Fruit fly (Drosophila melanogaster) whole organism, prepupa: Measurements from ENCODE around the gene Nf-YA.

Experiments used
- CG31627 ChIP-seq: fragments of 200-800 bp; sonication (Bioruptor generic); optimal IDR thresholded peaks from 3 replicates; lab custom pipeline; 2016; ENCODE audit warnings: missing biosample characterization, missing genetic modification characterization
- CG4318 ChIP-seq: fragments of 200-800 bp; sonication (Bioruptor generic); optimal IDR thresholded peaks from 3 replicates; lab custom pipeline; 2017; ENCODE audit warnings: missing biosample characterization, mild to moderate bottlenecking, missing genetic modification characterization
- CG6808 ChIP-seq: fragments of 200-800 bp; sonication (Bioruptor generic); optimal IDR thresholded peaks from 3 replicates; lab custom pipeline; 2017; ENCODE audit warnings: missing biosample characterization, missing genetic modification characterization, mild to moderate bottlenecking, moderate library complexity, missing genetic modification reagents
- CG8119 ChIP-seq: fragments of 200-800 bp; sonication (Bioruptor generic); IDR thresholded peaks from 3 replicates; pipeline ENCODE4 v1.3.6; 2022; ENCODE audit warnings: missing biosample characterization, missing genetic modification characterization
- CG8632 ChIP-seq: fragments of 200-800 bp; sonication (Bioruptor generic); optimal IDR thresholded peaks from 3 replicates; lab custom pipeline; 2016; ENCODE audit warnings: missing biosample characterization, missing genetic modification characterization
- Eip75B ChIP-seq: fragments of 200-800 bp; sonication (Bioruptor generic); optimal IDR thresholded peaks from 3 replicates; lab custom pipeline; 2016; ENCODE audit warnings: missing biosample characterization, missing genetic modification characterization
- Hr4 ChIP-seq: fragments of 200-800 bp; sonication (Bioruptor generic); optimal IDR thresholded peaks from 3 replicates; lab custom pipeline; 2016; ENCODE audit warnings: missing biosample characterization, missing genetic modification characterization
- achi ChIP-seq: fragments of 200-800 bp; sonication (Bioruptor generic); optimal IDR thresholded peaks from 3 replicates; lab custom pipeline; 2016; ENCODE audit warnings: missing biosample characterization, missing genetic modification characterization
- fd85E ChIP-seq: fragments of 200-800 bp; sonication (Bioruptor generic); optimal IDR thresholded peaks from 3 replicates; lab custom pipeline; 2016; ENCODE audit warnings: missing biosample characterization, missing genetic modification characterization

DNA sequence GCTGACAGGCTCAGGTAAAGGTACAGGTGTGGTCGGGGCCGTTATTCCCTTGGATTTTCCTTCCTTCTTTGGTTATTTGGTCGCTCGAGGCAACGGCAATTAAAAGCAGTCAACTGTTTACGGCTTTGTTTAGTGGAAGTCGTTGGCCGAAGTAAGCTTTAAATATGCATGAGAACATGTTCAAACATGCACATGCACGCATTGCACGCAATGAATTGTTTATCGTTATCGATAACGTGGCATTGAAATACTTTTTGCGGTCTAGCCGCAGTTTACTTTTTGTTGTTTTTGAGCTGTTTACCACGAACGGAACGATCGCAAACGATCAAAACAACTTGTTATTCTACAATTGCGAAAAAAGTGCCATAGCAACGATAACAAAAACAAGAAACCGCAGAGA is 20.4 kb downstream of the Nf-YA start:
- TF ChIP-seq CG6808 (GFP tag; lab: Kevin White, UChicago) (no peak), Hr4 (no peak), CG8119 (GFP tag; lab: Robert Waterston, UW) (no peak), fd85E (GFP tag; lab: Kevin White, UChicago) (no peak), CG4318 (GFP tag; lab: Kevin White, UChicago) (no peak), Eip75B (GFP tag; lab: Kevin White, UChicago) (no peak), CG8632 (GFP tag; lab: Kevin White, UChicago) (no peak), achi (no peak), CG31627 (GFP tag; lab: Kevin White, UChicago) (no peak)
